Fruit fly (Drosophila melanogaster) whole organism, embryonic: Measurements from ENCODE around the gene CG5021.

ENCODE experiments used
- Antp ChIP-seq: fragments of 200-800 bp; sonication (Bioruptor generic); optimal IDR thresholded peaks from 3 replicates; lab custom pipeline; 2016; ENCODE audit warnings: missing biosample characterization, missing genetic modification characterization
- B-H2 ChIP-seq: fragments of 200-800 bp; sonication (Bioruptor generic); optimal IDR thresholded peaks from 2 replicates; lab custom pipeline; 2018; ENCODE audit warnings: missing biosample characterization, mild to moderate bottlenecking, missing genetic modification characterization
- Blimp-1 ChIP-seq: fragments of 200-800 bp; sonication (Bioruptor generic); optimal IDR thresholded peaks from 3 replicates; lab custom pipeline; 2018; ENCODE audit warnings: missing biosample characterization, missing genetic modification characterization, mild to moderate bottlenecking, moderate library complexity, missing genetic modification reagents
- CG10147 ChIP-seq: fragments of 200-800 bp; sonication (Bioruptor generic); optimal IDR thresholded peaks from 2 replicates; lab custom pipeline; 2019; ENCODE audit warnings: missing biosample characterization, mild to moderate bottlenecking, missing genetic modification characterization, moderate library complexity
- CG10431 ChIP-seq: fragments of 200-800 bp; sonication (Bioruptor generic); optimal IDR thresholded peaks from 3 replicates; lab custom pipeline; 2018; ENCODE audit warnings: missing biosample characterization, mild to moderate bottlenecking, missing genetic modification characterization
- CG11093 ChIP-seq: fragments of 200-800 bp; sonication (Bioruptor generic); IDR thresholded peaks from 3 replicates; pipeline ENCODE4 v1.3.6; 2022; ENCODE audit warnings: missing biosample characterization, missing genetic modification characterization
- CG11695 ChIP-seq: fragments of 200-800 bp; sonication (Bioruptor generic); IDR thresholded peaks from 3 replicates; pipeline ENCODE4 v1.3.6; 2022; ENCODE audit warnings: missing biosample characterization, missing genetic modification characterization
- CG14014 ChIP-seq: fragments of 200-800 bp; sonication (Bioruptor generic); IDR thresholded peaks from 2 replicates; pipeline ENCODE4 v1.3.6; 2022; ENCODE audit warnings: missing biosample characterization, missing genetic modification characterization
- CG14860 ChIP-seq: fragments of 200-800 bp; sonication (Bioruptor generic); IDR thresholded peaks from 3 replicates; pipeline ENCODE4 v1.3.6; 2022; ENCODE audit warnings: missing biosample characterization, missing genetic modification characterization; ENCODE audit not compliant: partially characterized antibody
- CG15011 ChIP-seq: fragments of 200-800 bp; sonication (Bioruptor generic); optimal IDR thresholded peaks from 3 replicates; lab custom pipeline; 2018; ENCODE audit warnings: missing biosample characterization, mild to moderate bottlenecking, missing genetic modification characterization
- CG17328 ChIP-seq: fragments of 200-800 bp; sonication (Bioruptor generic); IDR thresholded peaks from 2 replicates; pipeline ENCODE4 v1.3.6; 2022; ENCODE audit warnings: missing biosample characterization, missing genetic modification characterization
- CG2129 ChIP-seq: fragments of 200-800 bp; sonication (Bioruptor generic); IDR thresholded peaks from 2 replicates; pipeline ENCODE4 v1.3.6; 2022; ENCODE audit warnings: missing biosample characterization, missing genetic modification characterization; ENCODE audit not compliant: partially characterized antibody
- CG2889 ChIP-seq: fragments of 200-800 bp; sonication (Bioruptor generic); IDR thresholded peaks from 3 replicates; pipeline ENCODE4 v1.3.6; 2022; ENCODE audit warnings: missing biosample characterization, missing genetic modification characterization
- CG31388 ChIP-seq: fragments of 200-800 bp; sonication (Bioruptor generic); optimal IDR thresholded peaks from 2 replicates; lab custom pipeline; 2016; ENCODE audit warnings: missing biosample characterization, missing genetic modification characterization
- CG4360 ChIP-seq: fragments of 200-800 bp; sonication (Bioruptor generic); IDR thresholded peaks from 2 replicates; pipeline ENCODE4 v1.3.6; 2022; ENCODE audit warnings: missing biosample characterization, missing genetic modification characterization
- CG4424 ChIP-seq: fragments of 200-800 bp; sonication (Bioruptor generic); optimal IDR thresholded peaks from 3 replicates; lab custom pipeline; 2016; ENCODE audit warnings: missing biosample characterization, missing genetic modification characterization
- CG7786 ChIP-seq: fragments of 200-800 bp; sonication (Bioruptor generic); optimal IDR thresholded peaks from 2 replicates; lab custom pipeline; 2016; ENCODE audit warnings: missing biosample characterization, missing genetic modification characterization
- CTCF ChIP-seq: fragments of 200-800 bp; sonication (Bioruptor generic); optimal IDR thresholded peaks from 2 replicates; lab custom pipeline; 2017; ENCODE audit warnings: missing biosample characterization, mild to moderate bottlenecking, missing genetic modification characterization, moderate library complexity
- Chrac-16 ChIP-seq: fragments of 200-800 bp; sonication (Bioruptor generic); optimal IDR thresholded peaks from 3 replicates; lab custom pipeline; 2016; ENCODE audit warnings: missing biosample characterization, missing genetic modification characterization
- H2.0 ChIP-seq: fragments of 200-800 bp; sonication (Bioruptor generic); IDR thresholded peaks from 2 replicates; pipeline ENCODE4 v1.3.6; 2022; ENCODE audit warnings: missing biosample characterization, missing genetic modification characterization
- Hey ChIP-seq: fragments of 200-800 bp; sonication (Bioruptor generic); optimal IDR thresholded peaks from 3 replicates; lab custom pipeline; 2018; ENCODE audit warnings: missing biosample characterization, mild to moderate bottlenecking, missing genetic modification characterization
- Jarid2 ChIP-seq: fragments of 200-800 bp; sonication (Bioruptor generic); optimal IDR thresholded peaks from 3 replicates; lab custom pipeline; 2017; ENCODE audit warnings: mild to moderate bottlenecking, missing biosample characterization, missing genetic modification reagents, missing genetic modification characterization
- Lim3 ChIP-seq: fragments of 200-800 bp; sonication (Bioruptor generic); IDR thresholded peaks from 2 replicates; pipeline ENCODE4 v1.3.6; 2022; ENCODE audit warnings: missing biosample characterization, missing genetic modification characterization
- MTF-1 ChIP-seq: fragments of 200-800 bp; sonication (Bioruptor generic); optimal IDR thresholded peaks from 2 replicates; lab custom pipeline; 2018; ENCODE audit warnings: missing biosample characterization, mild to moderate bottlenecking, missing genetic modification characterization, borderline replicate concordance
- Nf-YC ChIP-seq: fragments of 200-800 bp; optimal IDR thresholded peaks from 3 replicates; lab custom pipeline; 2019; ENCODE audit warnings: missing biosample characterization, mild to moderate bottlenecking, missing genetic modification characterization, moderate library complexity
- Optix ChIP-seq: fragments of 200-800 bp; sonication (Bioruptor generic); IDR thresholded peaks from 3 replicates; pipeline ENCODE4 v1.3.6; 2022; ENCODE audit warnings: missing biosample characterization, missing genetic modification characterization
- Pdp1 ChIP-seq, 2 experiments: fragments of 200-800 bp; sonication (Bioruptor generic); optimal IDR thresholded peaks; 3 replicates each; lab custom pipeline; 2016; ENCODE audit warnings: missing biosample characterization in 2 of 2, missing genetic modification characterization in 2 of 2, mild to moderate bottlenecking in 1 of 2, moderate library complexity in 1 of 2
- Rfx ChIP-seq: fragments of 200-800 bp; sonication (Bioruptor generic); IDR thresholded peaks from 2 replicates; pipeline ENCODE4 v1.3.6; 2022; ENCODE audit warnings: missing biosample characterization, missing genetic modification characterization
- ac ChIP-seq: fragments of 200-800 bp; sonication (Bioruptor generic); optimal IDR thresholded peaks from 3 replicates; lab custom pipeline; 2017; ENCODE audit warnings: missing biosample characterization, mild to moderate bottlenecking, missing genetic modification characterization
- bsh ChIP-seq, 2 experiments: fragments of 200-800 bp; sonication (Bioruptor generic); optimal IDR thresholded peaks; 2 replicates each; lab custom pipeline; 2017 to 2018; ENCODE audit warnings: mild to moderate bottlenecking in 2 of 2, missing biosample characterization in 2 of 2, missing genetic modification characterization in 2 of 2, moderate library complexity in 1 of 2
- cad ChIP-seq: fragments of >200 bp; optimal IDR thresholded peaks from 2 replicates; lab custom pipeline; 2017; ENCODE audit warnings: missing biosample characterization, missing genetic modification characterization
- ci ChIP-seq: fragments of 200-800 bp; sonication (Bioruptor generic); IDR thresholded peaks from 3 replicates; pipeline ENCODE4 v1.3.6; 2022; ENCODE audit warnings: missing biosample characterization, missing genetic modification characterization
- crol ChIP-seq: fragments of 200-800 bp; sonication (Bioruptor generic); IDR thresholded peaks from 2 replicates; pipeline ENCODE4 v1.3.6; 2022; ENCODE audit warnings: missing biosample characterization, missing genetic modification characterization
- emc ChIP-seq: fragments of 200-800 bp; sonication (Bioruptor generic); optimal IDR thresholded peaks from 2 replicates; lab custom pipeline; 2016; ENCODE audit warnings: missing biosample characterization, missing genetic modification characterization
- eve ChIP-seq, 2 experiments: fragments of >200 bp; optimal IDR thresholded peaks; 2 replicates each; lab custom pipeline; 2017; ENCODE audit warnings: missing biosample characterization in 2 of 2, missing genetic modification characterization in 2 of 2
- lmd ChIP-seq: fragments of 200-800 bp; sonication (Bioruptor generic); IDR thresholded peaks from 2 replicates; pipeline ENCODE4 v1.3.6; 2022; ENCODE audit warnings: missing biosample characterization, missing genetic modification characterization
- pho ChIP-seq: fragments of 200-800 bp; sonication (Bioruptor generic); optimal IDR thresholded peaks from 2 replicates; lab custom pipeline; 2016; ENCODE audit warnings: missing biosample characterization, missing genetic modification characterization
- pnt ChIP-seq: fragments of 200-800 bp; sonication (Bioruptor generic); optimal IDR thresholded peaks from 3 replicates; lab custom pipeline; 2016; ENCODE audit warnings: missing biosample characterization, missing genetic modification characterization
- row ChIP-seq: fragments of 200-800 bp; sonication (Bioruptor generic); IDR thresholded peaks from 3 replicates; pipeline ENCODE4 v1.3.6; 2022; ENCODE audit warnings: missing biosample characterization, missing genetic modification characterization
- sc ChIP-seq, 3 experiments: fragments of >200 bp in 2 of 3; fragments of 200-800 bp in 1 of 3; sonication (Bioruptor generic) in 1 of 3; optimal IDR thresholded peaks; 2 replicates in 2 of 3; 3 replicates in 1 of 3; lab custom pipeline; 2017; ENCODE audit warnings: mild to moderate bottlenecking in 1 of 3, missing biosample characterization in 1 of 3, missing genetic modification characterization in 1 of 3, missing genetic modification reagents in 1 of 3
- sima ChIP-seq: fragments of 200-800 bp; sonication (Bioruptor generic); optimal IDR thresholded peaks from 2 replicates; lab custom pipeline; 2016; ENCODE audit warnings: missing biosample characterization, missing genetic modification characterization
- slbo ChIP-seq: fragments of 200-800 bp; sonication (Bioruptor generic); IDR thresholded peaks from 2 replicates; pipeline ENCODE4 v1.3.6; 2022; ENCODE audit warnings: missing biosample characterization, missing genetic modification characterization
- slou ChIP-seq: fragments of 200-800 bp; sonication (Bioruptor generic); optimal IDR thresholded peaks from 3 replicates; lab custom pipeline; 2016; ENCODE audit warnings: missing biosample characterization, missing genetic modification characterization
- slp2 ChIP-seq: fragments of 200-800 bp; sonication (Bioruptor generic); optimal IDR thresholded peaks from 2 replicates; lab custom pipeline; 2016; ENCODE audit warnings: missing biosample characterization, missing genetic modification characterization
- sr ChIP-seq: fragments of 200-800 bp; sonication (Bioruptor generic); IDR thresholded peaks from 3 replicates; pipeline ENCODE4 v1.3.6; 2022; ENCODE audit warnings: missing biosample characterization, missing genetic modification characterization
- ssp ChIP-seq: fragments of 200-800 bp; sonication (Bioruptor generic); IDR thresholded peaks from 2 replicates; pipeline ENCODE4 v1.3.6; 2022; ENCODE audit warnings: missing biosample characterization, missing genetic modification characterization
- tna ChIP-seq: fragments of 200-800 bp; sonication (Bioruptor generic); IDR thresholded peaks from 2 replicates; pipeline ENCODE4 v1.3.6; 2022; ENCODE audit warnings: missing biosample characterization, missing genetic modification characterization; ENCODE audit not compliant: partially characterized antibody
- toy ChIP-seq: fragments of 200-800 bp; sonication (Bioruptor generic); IDR thresholded peaks from 2 replicates; pipeline ENCODE4 v1.3.6; 2022; ENCODE audit warnings: missing biosample characterization, missing genetic modification characterization
- zf30C ChIP-seq: fragments of 200-800 bp; sonication (Bioruptor generic); optimal IDR thresholded peaks from 3 replicates; lab custom pipeline; 2018; ENCODE audit warnings: missing biosample characterization, mild to moderate bottlenecking, missing genetic modification characterization
- zfh2 ChIP-seq: fragments of 200-800 bp; sonication (Bioruptor generic); optimal IDR thresholded peaks from 2 replicates; lab custom pipeline; 2016; ENCODE audit warnings: missing biosample characterization, missing genetic modification characterization

CG5021 gene

DNA sequence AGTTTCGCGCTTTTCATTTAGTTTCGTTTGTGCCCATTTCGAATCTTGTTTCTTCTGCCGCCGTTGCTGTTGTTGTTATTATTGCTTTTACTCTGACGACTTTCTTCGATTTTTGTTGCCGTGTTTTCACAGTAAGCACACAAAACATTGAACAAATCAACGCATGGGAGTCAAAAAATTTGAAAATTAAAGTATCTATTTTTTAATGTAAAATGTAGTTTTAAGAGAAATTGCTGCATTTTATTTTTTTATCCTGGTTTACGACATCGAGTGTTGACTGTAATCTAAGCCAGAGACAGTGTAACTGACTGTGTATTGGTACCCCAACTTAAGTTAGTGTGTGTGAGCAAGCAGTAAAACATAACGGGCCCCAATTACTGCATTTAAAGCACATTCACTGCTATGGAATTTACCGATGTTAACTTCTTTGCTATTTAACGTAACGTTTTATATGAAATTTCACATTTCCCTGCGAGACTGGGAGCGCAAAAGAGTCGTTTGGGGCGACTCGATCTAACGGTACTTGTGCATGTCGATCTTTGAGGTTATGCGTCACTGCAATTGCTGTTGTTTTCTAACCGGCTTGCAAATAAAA, 29.6 kb downstream of the CG5021 start (continued):
- 0 out of 3 replicates have a peak, but pooled peaks have one; percentile 25 for TF ChIP-seq Optix (GFP tag; lab: Robert Waterston, UW)
- peak; percentile 40 for TF ChIP-seq slp2
- no peak for TF ChIP-seq zf30C (GFP tag; lab: Kevin White, UChicago)
- TF ChIP-seq CG14014 (GFP tag; lab: Robert Waterston, UW), result peak; percentile 72
- TF ChIP-seq zfh2 (GFP tag; lab: Kevin White, UChicago), result peak; percentile 61
- TF ChIP-seq Pdp1 (GFP tag; optimal IDR thresholded peaks at IDR 0.05; lab: Kevin White, UChicago), result peak; percentile 22 to 70
- no peak for TF ChIP-seq eve (GFP tag; optimal IDR thresholded peaks at IDR 0.05; lab: Kevin White, UChicago)
- peak; percentile 64 for TF ChIP-seq CG4424
- 0 out of 2 replicates have a peak, but pooled peaks have one; percentile 13 for TF ChIP-seq Lim3 (GFP tag; lab: Robert Waterston, UW)
- TF ChIP-seq CG2889 (GFP tag; lab: Robert Waterston, UW), result 0 out of 3 replicates have a peak, but pooled peaks have one; percentile 37
- no peak for TF ChIP-seq Blimp-1 (GFP tag; lab: Kevin White, UChicago)
- TF ChIP-seq CG15011 (GFP tag; lab: Kevin White, UChicago), result peak; percentile 11
- TF ChIP-seq H2.0 (GFP tag; lab: Robert Waterston, UW), result peak; percentile 51; the same call in 1 of the 2 replicates
- TF ChIP-seq CG4360, result no peak
- TF ChIP-seq MTF-1 (GFP tag; lab: Kevin White, UChicago), result peak; percentile 21
- TF ChIP-seq CTCF (GFP tag; lab: Kevin White, UChicago), result no peak
- TF ChIP-seq CG10147 (GFP tag; lab: Kevin White, UChicago), result no peak
- no peak for TF ChIP-seq CG2129 (GFP tag; lab: Robert Waterston, UW)
- TF ChIP-seq toy, result no peak
- peak; percentile 58 for TF ChIP-seq Rfx (GFP tag; lab: Robert Waterston, UW)
- 0 out of 3 replicates have a peak, but pooled peaks have one; percentile 35 for TF ChIP-seq CG11695
- peak; percentile 79 for TF ChIP-seq row (GFP tag; lab: Robert Waterston, UW)
- no peak for TF ChIP-seq sc (optimal IDR thresholded peaks at IDR 0.05; lab: Kevin White, UChicago)
- TF ChIP-seq sc (GFP tag; optimal IDR thresholded peaks at IDR 0.05; lab: Kevin White, UChicago), result peak; percentile 57
- no peak for TF ChIP-seq ac (GFP tag; lab: Kevin White, UChicago)
- peak; percentile 66 for TF ChIP-seq slbo (GFP tag; lab: Robert Waterston, UW)
- TF ChIP-seq B-H2 (GFP tag; lab: Kevin White, UChicago), result no peak
- no peak for TF ChIP-seq slou (GFP tag; lab: Kevin White, UChicago)
- no peak for TF ChIP-seq CG10431
- peak; percentile 20 for TF ChIP-seq Antp (GFP tag; lab: Kevin White, UChicago)
- no peak for TF ChIP-seq cad
- TF ChIP-seq CG14860 (GFP tag; lab: Robert Waterston, UW), result no peak
- no peak for TF ChIP-seq Nf-YC
- TF ChIP-seq CG31388 (GFP tag; lab: Kevin White, UChicago), result peak; percentile 31
- TF ChIP-seq CG7786 (GFP tag; lab: Kevin White, UChicago), result peak; percentile 32
- TF ChIP-seq Jarid2 (GFP tag; lab: Kevin White, UChicago), result no peak
- no peak for TF ChIP-seq sima (GFP tag; lab: Kevin White, UChicago)
- no peak for TF ChIP-seq sr (GFP tag; lab: Robert Waterston, UW)
- no peak for TF ChIP-seq crol (GFP tag; lab: Robert Waterston, UW)
- TF ChIP-seq pho (GFP tag; lab: Kevin White, UChicago), result peak; percentile 52
- TF ChIP-seq CG11093, result peak; percentile 68; the same call in 2 of the 3 replicates
- peak; percentile 94 for TF ChIP-seq ci (GFP tag; lab: Robert Waterston, UW)
- TF ChIP-seq tna (GFP tag; lab: Robert Waterston, UW), result no peak
- TF ChIP-seq emc (GFP tag; lab: Kevin White, UChicago), result peak; percentile 25
- no peak for TF ChIP-seq Hey
- TF ChIP-seq bsh (GFP tag; optimal IDR thresholded peaks at IDR 0.05; lab: Kevin White, UChicago), result peak in 1 of 2 experiments; percentile 79
- TF ChIP-seq ssp (GFP tag; lab: Robert Waterston, UW), result 0 out of 2 replicates have a peak, but pooled peaks have one; percentile 39
- peak; percentile 66 for TF ChIP-seq lmd (GFP tag; lab: Robert Waterston, UW)
- TF ChIP-seq CG17328 (GFP tag; lab: Robert Waterston, UW), result peak; percentile 82
- peak; percentile 24 for TF ChIP-seq pnt (GFP tag; lab: Kevin White, UChicago)
- peak; percentile 63 for TF ChIP-seq Chrac-16 (GFP tag; lab: Kevin White, UChicago)
